Fruit fly (Drosophila melanogaster): ENCODE measurements around the gene CG5245.
A peak's percentile ranks its signal among the peaks of the same experiment; 100 is the strongest.

The CG5245 gene

DNA sequence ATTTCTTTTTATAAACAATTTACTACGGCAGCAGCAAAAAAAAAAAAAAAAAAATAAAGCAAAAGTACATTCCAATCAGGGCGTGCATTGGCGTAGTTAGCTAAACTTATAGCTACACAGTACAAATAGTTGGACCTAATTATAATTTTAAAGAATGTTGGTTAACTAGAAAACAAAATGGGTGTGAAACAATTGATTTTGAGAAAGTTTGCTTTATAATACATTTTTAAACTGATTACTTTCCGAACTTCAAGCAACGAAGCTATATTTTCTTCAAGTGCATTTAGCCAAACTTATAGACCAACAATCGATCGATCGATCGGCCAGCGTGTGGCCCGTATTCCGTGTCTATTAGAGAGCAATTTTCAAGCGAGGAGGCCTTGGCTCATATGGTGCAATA, 22.0 kb downstream of the CG5245 start (continued):
- no peak for TF ChIP-seq HLH4C (GFP tag; IDR thresholded peaks at IDR 0.05; ENCODE audit: partially characterized antibody)
- TF ChIP-seq CG2712 (tag; optimal IDR thresholded peaks at IDR 0.05), result peak; percentile 29
- TF ChIP-seq nmo (GFP tag; optimal IDR thresholded peaks at IDR 0.05), result peak; percentile 27
- TF ChIP-seq CG33557 (GFP tag; optimal IDR thresholded peaks at IDR 0.05), result no peak
- TF ChIP-seq NfI (GFP tag; optimal IDR thresholded peaks at IDR 0.05), result peak; percentile 34
- TF ChIP-seq tap (tag; optimal IDR thresholded peaks at IDR 0.05), result peak; percentile 57
- no peak for TF ChIP-seq CG10959 (GFP tag; IDR thresholded peaks at IDR 0.05)
- TF ChIP-seq dysf (GFP tag; IDR thresholded peaks at IDR 0.05), result peak; percentile 65
- TF ChIP-seq Kr (GFP tag; optimal IDR thresholded peaks at IDR 0.05), result no peak
- TF ChIP-seq CG11695 (GFP tag; IDR thresholded peaks at IDR 0.05), result no peak
- no peak for TF ChIP-seq Atf-2 (GFP tag; optimal IDR thresholded peaks at IDR 0.05)
- TF ChIP-seq eve (GFP tag; optimal IDR thresholded peaks at IDR 0.05), result no peak
- no peak for TF ChIP-seq CG14710 (tag; optimal IDR thresholded peaks at IDR 0.05)
- TF ChIP-seq nom (GFP tag; optimal IDR thresholded peaks at IDR 0.05), result no peak
- TF ChIP-seq CHES-1-like (GFP tag; optimal IDR thresholded peaks at IDR 0.05), result no peak
- no peak for TF ChIP-seq CG4404 (GFP tag; IDR thresholded peaks at IDR 0.05)
- no peak for TF ChIP-seq wor (GFP tag; IDR thresholded peaks at IDR 0.05)
- TF ChIP-seq gfzf (GFP tag; optimal IDR thresholded peaks at IDR 0.05), result no peak
- TF ChIP-seq dmrt99B (tag; optimal IDR thresholded peaks at IDR 0.05), result peak; percentile 65
- TF ChIP-seq CG3995 (GFP tag; optimal IDR thresholded peaks at IDR 0.05), result no peak
- TF ChIP-seq CG14050 (GFP tag; IDR thresholded peaks at IDR 0.05), result peak; percentile 41; the same call in 2 of the 3 replicates
- peak; percentile 77 for TF ChIP-seq sens (GFP tag)
- no peak for TF ChIP-seq Tbp (GFP tag; optimal IDR thresholded peaks at IDR 0.05)
- peak; percentile 7 for TF ChIP-seq Xbp1 (GFP tag; optimal IDR thresholded peaks at IDR 0.05)
- peak; percentile 16 for TF ChIP-seq CG8388 (GFP tag; optimal IDR thresholded peaks at IDR 0.05)
- TF ChIP-seq hbn (GFP tag; IDR thresholded peaks at IDR 0.05; ENCODE audit: partially characterized antibody), result no peak
- TF ChIP-seq Stat92E (GFP tag; optimal IDR thresholded peaks at IDR 0.05), result no peak
- no peak for TF ChIP-seq toy (GFP tag; IDR thresholded peaks at IDR 0.05)
- peak; percentile 37; the same call in 1 of the 2 replicates for TF ChIP-seq stc (GFP tag; IDR thresholded peaks at IDR 0.05)
- peak; percentile 58; the same call in 2 of the 3 replicates for TF ChIP-seq ci (GFP tag; IDR thresholded peaks at IDR 0.05)
- peak; percentile 13; the same call in 1 of the 2 replicates for TF ChIP-seq Drgx (GFP tag; IDR thresholded peaks at IDR 0.05)
- TF ChIP-seq cg (GFP tag; optimal IDR thresholded peaks at IDR 0.05), result no peak
- peak; percentile 47 for TF ChIP-seq phol (tag; optimal IDR thresholded peaks at IDR 0.05)
- TF ChIP-seq Bdp1 (GFP tag; optimal IDR thresholded peaks at IDR 0.05), result no peak
- TF ChIP-seq vnd (GFP tag; IDR thresholded peaks at IDR 0.05; ENCODE audit: partially characterized antibody), result no peak
- no peak for TF ChIP-seq CG17612 (GFP tag; IDR thresholded peaks at IDR 0.05)
- TF ChIP-seq Trl (optimal IDR thresholded peaks at IDR 0.05), result no peak
- TF ChIP-seq Trl (GFP tag; optimal IDR thresholded peaks at IDR 0.05), result peak; percentile 0
- no peak for TF ChIP-seq Deaf1 (tag; optimal IDR thresholded peaks at IDR 0.05)
- TF ChIP-seq CG10979 (tag; optimal IDR thresholded peaks at IDR 0.05), result peak; percentile 12
- TF ChIP-seq az2 (GFP tag; optimal IDR thresholded peaks at IDR 0.05), result peak; percentile 36
- peak; percentile 40 for TF ChIP-seq CoRest (tag; optimal IDR thresholded peaks at IDR 0.05)
- no peak for TF ChIP-seq Dll (GFP tag; IDR thresholded peaks at IDR 0.05; ENCODE audit: partially characterized antibody)
- peak; percentile 19 for TF ChIP-seq tin (GFP tag; optimal IDR thresholded peaks at IDR 0.05)
- TF ChIP-seq slbo (GFP tag; IDR thresholded peaks at IDR 0.05), result peak; percentile 40; the same call in 1 of the 2 replicates
- no peak for TF ChIP-seq lbe (GFP tag; optimal IDR thresholded peaks at IDR 0.05)
- peak; percentile 47; the same call in 1 of the 2 replicates for TF ChIP-seq CG17328 (GFP tag; IDR thresholded peaks at IDR 0.05)
- TF ChIP-seq CG12659 (GFP tag; optimal IDR thresholded peaks at IDR 0.05), result peak; percentile 19
- TF ChIP-seq en (GFP tag; optimal IDR thresholded peaks at IDR 0.05), result no peak
- TF ChIP-seq Gsc (GFP tag; IDR thresholded peaks at IDR 0.05), result no peak
- TF ChIP-seq B-H1 (GFP tag; IDR thresholded peaks at IDR 0.05), result peak; percentile 22; the same call in 1 of the 3 replicates

All from whole organism, embryonic.